Worm (Caenorhabditis elegans) whole organism, young adult: Measurements from ENCODE around the gene prx-6.
A peak's percentile ranks its signal among the peaks of the same experiment; 100 is the strongest.
"Not testable (repeated sequence)": the region's sequence is repeated elsewhere in the genome, so short reads cannot be mapped to it uniquely, and the experiment has no call there.

Experiments used
- C17E4.6 ChIP-seq: fragments of 200-800 bp; sonication (Bioruptor generic); IDR thresholded peaks from 2 replicates; pipeline ENCODE4 v1.3.6; 2022; ENCODE audit warnings: missing genetic modification reagents, missing genetic modification characterization, missing compliant biosample characterization
- F22D6.2 ChIP-seq: sonication (generic microtip); optimal IDR thresholded peaks from 2 replicates; lab custom pipeline; 2016; ENCODE audit warnings: mild to moderate bottlenecking, missing genetic modification characterization, missing compliant biosample characterization
- F39B2.1 ChIP-seq: fragments of 200-800 bp; sonication (Bioruptor generic); IDR thresholded peaks from 2 replicates; pipeline ENCODE4 v1.3.6; 2022; ENCODE audit warnings: missing genetic modification reagents, missing genetic modification characterization, missing compliant biosample characterization
- F55B11.4 ChIP-seq: sonication (generic microtip); optimal IDR thresholded peaks from 2 replicates; lab custom pipeline; 2016; ENCODE audit warnings: missing compliant biosample characterization, missing genetic modification characterization, borderline replicate concordance; ENCODE audit not compliant: insufficient read depth
- F57A8.1 ChIP-seq: fragments of 200-800 bp; sonication (Bioruptor generic); optimal IDR thresholded peaks from 2 replicates; lab custom pipeline; 2018; ENCODE audit warnings: mild to moderate bottlenecking, missing genetic modification characterization, moderate library complexity, missing compliant biosample characterization
- K11D2.4 ChIP-seq: fragments of 200-800 bp; sonication (Bioruptor generic); IDR thresholded peaks from 2 replicates; pipeline ENCODE4 v1.3.6; 2022; ENCODE audit warnings: missing genetic modification reagents, missing genetic modification characterization, missing compliant biosample characterization
- T26A5.8 ChIP-seq: sonication (generic microtip); optimal IDR thresholded peaks from 2 replicates; lab custom pipeline; 2016; ENCODE audit warnings: missing genetic modification characterization, missing compliant biosample characterization
- Y79H2A.3 ChIP-seq: fragments of 200-800 bp; sonication (Bioruptor generic); conservative IDR thresholded peaks from 2 replicates; pipeline ENCODE4 v1.3.6; 2022; ENCODE audit warnings: missing genetic modification reagents, missing genetic modification characterization, missing compliant biosample characterization
- ZK185.1 ChIP-seq: sonication (generic microtip); optimal IDR thresholded peaks from 2 replicates; lab custom pipeline; 2016; ENCODE audit warnings: mild to moderate bottlenecking, missing genetic modification characterization, missing compliant biosample characterization; ENCODE audit not compliant: poor library complexity, severe bottlenecking
- akir-1 ChIP-seq: fragments of 200-800 bp; sonication (Bioruptor generic); optimal IDR thresholded peaks from 2 replicates; lab custom pipeline; 2018; ENCODE audit warnings: mild to moderate bottlenecking, missing genetic modification characterization, moderate library complexity, missing compliant biosample characterization
- ama-1 ChIP-seq, 3 experiments: fragments of 150-350 bp in 1 of 3; sonication (generic microtip) in 2 of 3; optimal IDR thresholded peaks; 2 replicates each; lab custom pipeline; 2014 to 2018; ENCODE audit warnings: missing biosample characterization in 2 of 3, missing genetic modification characterization in 2 of 3, missing genetic modification reagents in 2 of 3
- aptf-3 ChIP-seq: fragments of 200-800 bp; sonication (Bioruptor generic); IDR thresholded peaks from 2 replicates; pipeline ENCODE4 v1.3.6; 2022; ENCODE audit warnings: missing genetic modification characterization, missing compliant biosample characterization
- attf-6 ChIP-seq: fragments of 200-800 bp; sonication (Bioruptor generic); IDR thresholded peaks from 2 replicates; pipeline ENCODE4 v1.3.6; 2022; ENCODE audit warnings: missing genetic modification reagents, missing genetic modification characterization, missing compliant biosample characterization
- bed-2 ChIP-seq: fragments of 200-800 bp; sonication (Bioruptor generic); IDR thresholded peaks from 2 replicates; pipeline ENCODE4 v1.3.6; 2022; ENCODE audit warnings: missing genetic modification reagents, missing genetic modification characterization, missing compliant biosample characterization
- ccch-3 ChIP-seq: fragments of 200-800 bp; sonication (Bioruptor generic); optimal IDR thresholded peaks from 2 replicates; lab custom pipeline; 2018; ENCODE audit warnings: mild to moderate bottlenecking, missing genetic modification characterization, missing compliant biosample characterization
- cebp-2 ChIP-seq: fragments of 200-800 bp; sonication (Bioruptor generic); IDR thresholded peaks from 2 replicates; pipeline ENCODE4 v1.3.6; 2022; ENCODE audit warnings: missing genetic modification characterization, missing compliant biosample characterization
- ceh-40 ChIP-seq: fragments of 200-800 bp; sonication (Bioruptor generic); IDR thresholded peaks from 2 replicates; pipeline ENCODE4 v1.3.6; 2022; ENCODE audit warnings: missing genetic modification characterization, missing compliant biosample characterization
- die-1 ChIP-seq: sonication (generic microtip); optimal IDR thresholded peaks from 2 replicates; lab custom pipeline; 2016; ENCODE audit warnings: missing genotype, mild to moderate bottlenecking, missing genetic modification characterization, missing compliant biosample characterization
- dpff-1 ChIP-seq: sonication (generic microtip); optimal IDR thresholded peaks from 2 replicates; lab custom pipeline; 2017; ENCODE audit warnings: mild to moderate bottlenecking, missing genetic modification characterization, missing compliant biosample characterization
- gei-17 ChIP-seq: fragments of 200-800 bp; sonication (Bioruptor generic); optimal IDR thresholded peaks from 2 replicates; lab custom pipeline; 2018; ENCODE audit warnings: mild to moderate bottlenecking, missing genetic modification characterization, missing compliant biosample characterization
- hlh-12 ChIP-seq: sonication (generic microtip); optimal IDR thresholded peaks from 2 replicates; lab custom pipeline; 2016; ENCODE audit warnings: missing genetic modification characterization, missing compliant biosample characterization
- hsf-1 ChIP-seq: fragments of 200-800 bp; sonication (Bioruptor generic); IDR thresholded peaks from 2 replicates; pipeline ENCODE4 v1.3.6; 2022; ENCODE audit warnings: missing genetic modification reagents, missing genetic modification characterization, missing compliant biosample characterization
- lsl-1 ChIP-seq: fragments of 200-800 bp; sonication (Bioruptor generic); optimal IDR thresholded peaks from 2 replicates; lab custom pipeline; 2018; ENCODE audit warnings: mild to moderate bottlenecking, missing genetic modification characterization, moderate library complexity, missing compliant biosample characterization
- madf-3 ChIP-seq: fragments of 200-800 bp; sonication (Bioruptor generic); IDR thresholded peaks from 2 replicates; pipeline ENCODE4 v1.3.6; 2022; ENCODE audit warnings: missing genetic modification reagents, missing genetic modification characterization, missing compliant biosample characterization
- madf-8 ChIP-seq: fragments of 200-800 bp; sonication (Bioruptor generic); conservative IDR thresholded peaks from 2 replicates; pipeline ENCODE4 v1.3.6; 2022; ENCODE audit warnings: missing genetic modification reagents, missing genetic modification characterization, missing compliant biosample characterization
- mxl-1 ChIP-seq: sonication (generic microtip); optimal IDR thresholded peaks from 2 replicates; lab custom pipeline; 2016; ENCODE audit warnings: missing genetic modification characterization, missing compliant biosample characterization
- nfyb-1 ChIP-seq: fragments of 200-800 bp; sonication (Bioruptor generic); IDR thresholded peaks from 2 replicates; pipeline ENCODE4 v1.3.6; 2022; ENCODE audit warnings: missing genetic modification reagents, missing genetic modification characterization, missing compliant biosample characterization
- nhr-120 ChIP-seq: fragments of 200-800 bp; sonication (Bioruptor generic); IDR thresholded peaks from 2 replicates; pipeline ENCODE4 v1.3.6; 2022; ENCODE audit warnings: missing genetic modification characterization, missing compliant biosample characterization
- nhr-27 ChIP-seq: fragments of 200-800 bp; sonication (Bioruptor generic); optimal IDR thresholded peaks from 2 replicates; lab custom pipeline; 2018; ENCODE audit warnings: mild to moderate bottlenecking, missing genetic modification characterization, moderate library complexity, missing compliant biosample characterization
- nhr-80 ChIP-seq: sonication (generic microtip); optimal IDR thresholded peaks from 2 replicates; lab custom pipeline; 2016; ENCODE audit warnings: missing genetic modification characterization, missing compliant biosample characterization
- somi-1 ChIP-seq: fragments of 200-800 bp; sonication (Bioruptor generic); optimal IDR thresholded peaks from 2 replicates; lab custom pipeline; 2018; ENCODE audit warnings: mild to moderate bottlenecking, missing genetic modification characterization, missing compliant biosample characterization
- sptf-2 ChIP-seq: fragments of 200-800 bp; sonication (Bioruptor generic); optimal IDR thresholded peaks from 2 replicates; lab custom pipeline; 2018; ENCODE audit warnings: mild to moderate bottlenecking, missing genetic modification characterization, missing compliant biosample characterization
- tbp1 ChIP-seq: fragments of 200-800 bp; sonication (Bioruptor generic); optimal IDR thresholded peaks from 2 replicates; lab custom pipeline; 2018; ENCODE audit warnings: mild to moderate bottlenecking, missing genetic modification characterization, missing compliant biosample characterization
- tlf-1 ChIP-seq: fragments of 200-800 bp; sonication (Bioruptor generic); optimal IDR thresholded peaks from 2 replicates; lab custom pipeline; 2018; ENCODE audit warnings: mild to moderate bottlenecking, missing genetic modification characterization, missing compliant biosample characterization
- ztf-18 ChIP-seq: sonication (generic microtip); optimal IDR thresholded peaks from 2 replicates; lab custom pipeline; 2016; ENCODE audit warnings: missing genotype, mild to moderate bottlenecking, missing genetic modification characterization, missing compliant biosample characterization

The prx-6 gene

DNA sequence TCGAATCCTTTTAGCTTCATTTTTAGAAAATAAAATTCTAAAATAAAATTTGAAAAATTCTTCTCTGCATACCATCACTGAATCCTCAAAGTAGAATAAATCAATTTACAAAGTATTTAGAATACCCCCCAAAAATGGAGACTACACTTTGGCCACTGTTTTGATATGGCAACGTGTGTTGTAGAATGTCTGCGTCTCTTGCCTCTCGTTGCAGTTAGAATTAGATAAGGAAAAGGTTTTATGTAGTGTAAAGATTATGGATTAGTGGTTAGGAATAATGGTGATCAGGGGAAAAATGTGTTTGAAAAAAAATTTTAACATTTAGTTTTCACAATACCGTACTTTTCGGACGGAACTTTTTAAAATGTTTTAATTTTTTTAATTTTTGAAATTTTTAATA is at the start of gene prx-6:
prx-6 (minus strand) TSS at position 129 of the 400 bp plus-strand sequence.
- no peak for TF ChIP-seq nfyb-1
- no peak for TF ChIP-seq aptf-3 (GFP tag; lab: Robert Waterston, UW)
- TF ChIP-seq nhr-80: peak; percentile 39
- no peak for TF ChIP-seq F57A8.1 (GFP tag; lab: Kevin White, UChicago)
- no peak for TF ChIP-seq dpff-1 (tag; lab: Kevin White, UChicago)
- TF ChIP-seq mxl-1 (tag; lab: Kevin White, UChicago): no peak
- no peak for TF ChIP-seq ztf-18 (tag; lab: Kevin White, UChicago)
- no peak for TF ChIP-seq bed-2 (GFP tag; lab: Robert Waterston, UW)
- no peak for TF ChIP-seq F55B11.4

DNA sequence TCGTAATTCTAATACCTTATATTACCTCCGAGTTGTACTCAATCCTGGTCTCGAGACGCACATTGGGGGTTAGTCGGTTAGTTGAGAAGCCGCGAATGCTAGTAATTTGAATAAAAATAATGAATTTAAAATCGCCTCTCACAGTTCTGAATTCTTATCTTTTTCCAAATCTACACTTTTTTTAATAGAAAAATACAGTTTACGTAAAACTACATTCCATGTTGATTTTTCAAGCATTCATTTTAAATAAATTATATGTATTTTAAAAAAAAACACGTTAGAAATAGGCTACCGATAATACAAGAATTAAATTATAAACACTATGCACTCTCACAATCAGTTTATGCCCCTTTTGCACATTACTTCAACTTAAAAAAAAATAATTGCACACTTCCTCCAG is 49.7 kb upstream of the prx-6 start, which contains the start of gene C18G1.9:
C18G1.9 (minus strand) TSS at position 101 of the 400 bp plus-strand sequence.
- no peak for TF ChIP-seq madf-8 (GFP tag; lab: Robert Waterston, UW)
- no peak for TF ChIP-seq akir-1
- TF ChIP-seq hlh-12 (tag; lab: Kevin White, UChicago): no peak
- no peak for TF ChIP-seq tbp1 (GFP tag; lab: Kevin White, UChicago)
- TF ChIP-seq ccch-3: no peak
- TF ChIP-seq sptf-2: no peak
- TF ChIP-seq nhr-27 (tag; lab: Kevin White, UChicago): no peak
- no peak for TF ChIP-seq C17E4.6 (GFP tag; lab: Robert Waterston, UW)
- no peak for TF ChIP-seq gei-17
- no peak for TF ChIP-seq F22D6.2 (tag; lab: Kevin White, UChicago)
- TF ChIP-seq die-1: no peak
- no peak for TF ChIP-seq madf-3 (GFP tag; lab: Robert Waterston, UW)
- no peak for TF ChIP-seq ceh-40 (GFP tag; lab: Robert Waterston, UW)

DNA sequence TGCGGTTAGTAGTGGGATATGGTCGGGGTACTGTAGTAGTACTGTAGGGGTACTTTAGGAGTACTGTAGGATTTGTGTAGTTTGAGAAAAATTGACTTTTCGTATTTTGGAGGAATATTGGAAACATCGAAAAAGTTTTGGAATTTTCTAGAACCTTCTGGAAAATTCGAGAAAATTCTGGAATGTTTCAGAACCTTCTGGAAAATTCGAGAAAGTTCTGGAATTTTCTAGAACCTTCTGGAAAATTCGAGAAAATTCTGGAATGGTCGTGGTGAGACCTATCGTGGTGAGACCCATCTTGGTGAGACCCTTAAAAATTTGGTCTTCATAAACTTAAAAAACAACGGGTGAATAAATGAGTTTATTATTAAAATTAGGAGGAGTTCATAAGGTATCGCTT is 47.6 kb upstream of the prx-6 start:
- TF ChIP-seq hsf-1: peak; percentile 94
- TF ChIP-seq, all 124 proteins: peak for 1; not testable (repeated sequence) for 123

DNA sequence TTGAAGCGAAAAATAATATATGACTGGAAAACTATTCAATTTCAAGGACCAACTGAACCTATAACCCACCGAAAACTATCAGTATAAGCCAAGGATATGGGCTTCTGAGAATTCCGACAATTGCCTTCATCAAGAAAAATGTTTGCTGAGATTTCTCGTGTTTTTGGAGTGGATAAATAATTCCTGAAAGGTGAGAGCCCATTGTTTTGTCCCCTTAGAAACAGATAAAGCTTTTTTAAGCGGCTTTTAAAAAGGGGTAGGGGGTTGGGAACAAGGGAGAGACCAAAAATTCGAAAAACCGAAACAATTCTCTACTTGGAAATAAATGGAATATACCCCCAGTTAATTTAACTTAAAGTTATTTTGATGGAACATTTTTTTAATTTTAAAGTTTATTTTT is 46.6 kb upstream of the prx-6 start, which contains the start of gene C18G1.8:
C18G1.8 (minus strand) TSS at position 101 of the 400 bp plus-strand sequence.
- TF ChIP-seq T26A5.8 (tag; lab: Kevin White, UChicago): no peak
- no peak for TF ChIP-seq F39B2.1
- TF ChIP-seq somi-1 (GFP tag; lab: Kevin White, UChicago): no peak
- TF ChIP-seq ceh-40 (GFP tag; lab: Robert Waterston, UW): no peak
- TF ChIP-seq K11D2.4 (GFP tag; lab: Robert Waterston, UW): no peak
- no peak for TF ChIP-seq Y79H2A.3
- no peak for TF ChIP-seq lsl-1 (GFP tag; lab: Kevin White, UChicago)
- no peak for TF ChIP-seq cebp-2 (GFP tag; lab: Robert Waterston, UW)
- TF ChIP-seq F57A8.1 (GFP tag; lab: Kevin White, UChicago): no peak
- TF ChIP-seq attf-6 (GFP tag; lab: Robert Waterston, UW): no peak
- no peak for TF ChIP-seq ama-1 (optimal IDR thresholded peaks at IDR 0.05; lab: Kevin White, UChicago)
- TF ChIP-seq ama-1 (GFP tag; optimal IDR thresholded peaks at IDR 0.05; lab: Kevin White, UChicago): no peak
- TF ChIP-seq tbp1 (GFP tag; lab: Kevin White, UChicago): no peak
- TF ChIP-seq ZK185.1 (tag; lab: Kevin White, UChicago): no peak

DNA sequence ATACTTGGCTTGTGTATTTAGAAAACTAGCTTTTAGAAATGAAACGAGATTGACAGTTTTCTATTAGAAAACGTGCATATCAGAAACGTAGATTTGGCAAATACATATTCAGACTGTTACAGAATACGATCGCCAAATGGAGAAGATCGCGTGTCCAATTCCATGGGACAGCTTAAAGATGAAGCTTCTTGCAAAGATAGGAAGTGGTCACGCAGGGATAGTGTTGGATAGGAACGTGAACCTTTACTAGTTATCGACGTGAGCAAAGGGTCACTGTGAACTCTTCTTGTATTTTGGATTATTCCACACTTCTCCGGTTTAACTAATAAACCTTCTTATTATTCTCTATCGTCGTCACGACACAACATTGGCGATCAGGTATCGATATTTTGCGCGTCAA is 40.8 kb upstream of the prx-6 start, which contains the start of gene bgnt-1.4:
bgnt-1.4 (plus strand) TSS at position 301 of the 400 bp plus-strand sequence.
- not testable (repeated sequence) for TF ChIP-seq ama-1 (optimal IDR thresholded peaks at IDR 0.05; lab: Kevin White, UChicago); ama-1 (GFP tag; optimal IDR thresholded peaks at IDR 0.05; lab: Kevin White, UChicago); tlf-1 (GFP tag; lab: Kevin White, UChicago); nhr-120
